Worm (Caenorhabditis elegans): ENCODE results near the gene sec-16A.2.

Gene sec-16A.2

DNA sequence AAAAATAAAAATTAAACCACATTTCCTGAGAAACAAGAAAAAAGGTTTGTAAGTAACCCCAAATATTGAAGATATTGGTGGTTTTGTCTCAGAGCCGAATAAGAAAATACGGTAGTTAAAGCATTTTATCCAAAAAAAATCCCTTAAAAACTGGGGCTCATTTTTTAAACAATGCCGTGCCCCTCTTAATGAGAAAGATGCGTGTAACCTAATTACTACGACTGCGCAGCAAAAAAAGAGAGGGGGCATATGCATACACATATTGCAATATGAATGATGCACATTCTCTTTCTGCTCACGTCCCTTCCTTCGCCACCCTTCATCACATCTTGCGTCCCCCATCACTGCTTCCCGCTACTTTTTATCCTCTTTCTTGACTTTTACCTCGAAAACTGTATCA, 19.0 kb upstream of the sec-16A.2 start:
- TF ChIP-seq unc-120 (tag; optimal IDR thresholded peaks at IDR 0.05; ENCODE audit: poor library complexity, severe bottlenecking) (no peak), ces-1 (GFP tag; optimal IDR thresholded peaks at IDR 0.05) (peak; percentile 79)

DNA sequence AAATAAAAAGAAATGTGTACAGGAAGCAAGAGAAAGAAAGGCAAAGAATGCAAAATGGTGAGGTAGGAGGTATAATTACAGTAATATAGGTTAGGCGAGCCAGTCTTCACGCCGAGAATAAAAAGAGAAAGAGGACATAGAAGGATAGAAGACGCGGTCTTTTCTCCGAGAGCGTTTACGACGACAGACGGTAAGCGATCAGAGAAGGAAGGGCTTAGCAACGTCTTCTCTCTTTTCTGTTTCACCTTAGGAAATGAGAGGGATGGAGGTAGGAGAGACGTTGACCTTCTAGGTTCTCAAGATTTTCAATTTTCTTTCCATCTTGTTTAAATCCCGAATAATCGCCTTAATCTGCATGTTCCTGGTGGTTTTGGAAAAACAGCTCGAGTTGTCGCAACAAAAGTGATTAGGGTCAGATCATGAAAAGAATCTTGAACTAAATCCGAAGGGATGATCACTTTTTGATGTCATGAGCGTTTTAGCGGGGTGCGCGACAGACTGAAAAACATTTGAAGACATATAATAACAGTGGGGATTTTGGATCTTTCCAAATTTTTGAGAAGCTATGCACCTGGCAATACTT, 16.0 kb upstream of the sec-16A.2 start, which contains the start of gene cutl-29:
cutl-29 (minus strand) TSS at position 51 of the 583 bp plus-strand sequence.
- TF ChIP-seq snpc-4 (tag; optimal IDR thresholded peaks at IDR 0.05): no peak
- no peak for TF ChIP-seq ham-2 (GFP tag; optimal IDR thresholded peaks at IDR 0.05)
- TF ChIP-seq blmp-1 (tag; optimal IDR thresholded peaks at IDR 0.05): no peak
- no peak for TF ChIP-seq unc-39 (tag; optimal IDR thresholded peaks at IDR 0.05)
- no peak for TF ChIP-seq ceh-43 (GFP tag; optimal IDR thresholded peaks at IDR 0.05)
- no peak for TF ChIP-seq bed-3 (GFP tag; optimal IDR thresholded peaks at IDR 0.05)
- TF ChIP-seq flh-1 (GFP tag; optimal IDR thresholded peaks at IDR 0.05): no peak
- TF ChIP-seq unc-120 (tag; optimal IDR thresholded peaks at IDR 0.05; ENCODE audit: poor library complexity, severe bottlenecking): no peak
- no peak for TF ChIP-seq cnd-1 (tag; optimal IDR thresholded peaks at IDR 0.05)
- TF ChIP-seq mls-2 (tag; optimal IDR thresholded peaks at IDR 0.05): no peak

DNA sequence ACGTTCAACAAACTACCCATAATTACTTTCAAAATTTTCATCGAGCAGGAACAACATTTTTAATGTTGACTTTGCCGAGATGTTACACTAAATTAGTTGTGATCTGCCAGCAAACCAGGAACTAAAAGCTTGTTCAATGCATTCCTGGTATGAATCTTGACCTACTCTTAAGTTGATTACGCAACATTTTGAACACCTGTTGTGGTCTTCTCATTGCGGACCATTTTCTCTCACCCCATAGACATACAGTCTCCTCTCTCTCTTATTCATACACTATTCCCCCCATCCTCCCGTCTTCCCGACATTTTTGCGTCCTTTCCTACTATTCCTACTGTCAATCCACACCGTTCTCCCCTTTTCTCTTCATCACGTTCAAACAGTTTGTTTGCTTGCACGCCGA, 13.6 kb upstream of the sec-16A.2 start:
- no peak for TF ChIP-seq mls-2 (tag; optimal IDR thresholded peaks at IDR 0.05)
- no peak for TF ChIP-seq mab-5 (tag; optimal IDR thresholded peaks at IDR 0.05)
- TF ChIP-seq blmp-1 (tag; optimal IDR thresholded peaks at IDR 0.05): no peak
- no peak for TF ChIP-seq ham-2 (GFP tag; optimal IDR thresholded peaks at IDR 0.05)
- TF ChIP-seq sptf-1 (tag; optimal IDR thresholded peaks at IDR 0.05): no peak
- no peak for TF ChIP-seq ceh-43 (GFP tag; optimal IDR thresholded peaks at IDR 0.05)
- TF ChIP-seq lsy-2 (tag; optimal IDR thresholded peaks at IDR 0.05): no peak
- TF ChIP-seq cnd-1 (tag; optimal IDR thresholded peaks at IDR 0.05): peak; percentile 65
- no peak for TF ChIP-seq bed-3 (GFP tag; optimal IDR thresholded peaks at IDR 0.05)
- peak; percentile 51 for TF ChIP-seq hlh-1 (tag; optimal IDR thresholded peaks at IDR 0.05)
- TF ChIP-seq zip-8 (tag; optimal IDR thresholded peaks at IDR 0.05): peak; percentile 92
- no peak for TF ChIP-seq drap-1 (GFP tag; optimal IDR thresholded peaks at IDR 0.05)
- TF ChIP-seq pha-4 (tag; optimal IDR thresholded peaks at IDR 0.05): no peak
- TF ChIP-seq nhr-76 (tag; optimal IDR thresholded peaks at IDR 0.05): no peak
- TF ChIP-seq elt-3 (tag; optimal IDR thresholded peaks at IDR 0.05): no peak
- no peak for TF ChIP-seq unc-39 (tag; optimal IDR thresholded peaks at IDR 0.05)
- TF ChIP-seq ztf-11 (tag; optimal IDR thresholded peaks at IDR 0.05): no peak
- no peak for TF ChIP-seq ceh-83 (GFP tag; optimal IDR thresholded peaks at IDR 0.05)
- TF ChIP-seq mep-1 (tag; optimal IDR thresholded peaks at IDR 0.05): no peak
- TF ChIP-seq snpc-4 (tag; optimal IDR thresholded peaks at IDR 0.05): no peak
- no peak for TF ChIP-seq nhr-237 (tag; optimal IDR thresholded peaks at IDR 0.05)
- no peak for TF ChIP-seq nhr-2 (tag; optimal IDR thresholded peaks at IDR 0.05)
- TF ChIP-seq nhr-28 (tag; optimal IDR thresholded peaks at IDR 0.05): no peak
- no peak for TF ChIP-seq unc-62 (GFP tag; optimal IDR thresholded peaks at IDR 0.05)
- peak; percentile 8 for TF ChIP-seq lin-32 (GFP tag; optimal IDR thresholded peaks at IDR 0.05)
- no peak for TF ChIP-seq nhr-12 (tag; optimal IDR thresholded peaks at IDR 0.05)
- TF ChIP-seq elt-1 (tag; optimal IDR thresholded peaks at IDR 0.05; ENCODE audit: borderline replicate concordance, insufficient read depth): no peak

- TF ChIP-seq nhr-12 (tag; optimal IDR thresholded peaks at IDR 0.05) (no peak), sem-2 (GFP tag; optimal IDR thresholded peaks at IDR 0.05) (no peak), mab-5 (tag; optimal IDR thresholded peaks at IDR 0.05) (no peak), drap-1 (GFP tag; optimal IDR thresholded peaks at IDR 0.05) (no peak), sptf-1 (tag; optimal IDR thresholded peaks at IDR 0.05) (no peak), ztf-11 (tag; optimal IDR thresholded peaks at IDR 0.05) (no peak), nhr-28 (tag; optimal IDR thresholded peaks at IDR 0.05) (no peak), lin-32 (GFP tag; optimal IDR thresholded peaks at IDR 0.05) (no peak)
Observed at ce11 chrX:8274869-8275268, 12.2 kb upstream of the sec-16A.2 start, which contains the start of gene ksr-1. Gene ksr-1, plus strand, starts transcription at chrX:8275169.

DNA sequence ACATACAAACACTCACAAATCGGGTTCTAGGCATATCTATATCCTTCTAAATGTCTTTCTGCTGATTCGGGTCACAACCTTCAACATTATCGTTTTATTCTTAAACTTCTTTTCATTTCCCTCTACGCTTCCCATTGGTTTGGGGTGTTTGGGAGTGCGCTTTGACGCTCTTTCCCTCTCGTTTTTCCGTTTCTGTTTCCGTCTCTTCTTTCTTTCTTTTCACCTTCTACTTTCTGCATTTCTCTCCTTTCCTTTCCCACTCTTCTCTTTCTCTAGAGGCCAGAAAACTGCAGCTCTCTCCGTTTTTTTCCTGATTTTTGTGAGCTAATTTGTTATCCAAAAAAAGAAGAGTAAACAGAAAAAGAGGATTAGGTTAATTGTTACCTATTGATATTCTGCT, 10.7 kb upstream of the sec-16A.2 start:
- TF ChIP-seq ceh-39 (tag; optimal IDR thresholded peaks at IDR 0.05): no peak
- no peak for TF ChIP-seq zip-8 (tag; optimal IDR thresholded peaks at IDR 0.05)
- no peak for TF ChIP-seq mab-5 (tag; optimal IDR thresholded peaks at IDR 0.05)
- TF ChIP-seq nhr-28 (tag; optimal IDR thresholded peaks at IDR 0.05): no peak
- no peak for TF ChIP-seq lin-13 (tag; optimal IDR thresholded peaks at IDR 0.05)
- no peak for TF ChIP-seq mls-2 (tag; optimal IDR thresholded peaks at IDR 0.05)
- no peak for TF ChIP-seq lin-32 (GFP tag; optimal IDR thresholded peaks at IDR 0.05)
- TF ChIP-seq sptf-1 (tag; optimal IDR thresholded peaks at IDR 0.05): peak; percentile 18
- no peak for TF ChIP-seq ham-2 (GFP tag; optimal IDR thresholded peaks at IDR 0.05)
- no peak for TF ChIP-seq nhr-2 (tag; optimal IDR thresholded peaks at IDR 0.05)
- TF ChIP-seq bed-3 (GFP tag; optimal IDR thresholded peaks at IDR 0.05): no peak
- no peak for TF ChIP-seq cnd-1 (tag; optimal IDR thresholded peaks at IDR 0.05)
- TF ChIP-seq drap-1 (GFP tag; optimal IDR thresholded peaks at IDR 0.05): no peak
- TF ChIP-seq nhr-12 (tag; optimal IDR thresholded peaks at IDR 0.05): no peak
- no peak for TF ChIP-seq hlh-1 (tag; optimal IDR thresholded peaks at IDR 0.05)
- peak; percentile 42 for TF ChIP-seq unc-120 (tag; optimal IDR thresholded peaks at IDR 0.05; ENCODE audit: poor library complexity, severe bottlenecking)
